Worm (Caenorhabditis elegans): ENCODE measurements around the gene prp-21.

DNA sequence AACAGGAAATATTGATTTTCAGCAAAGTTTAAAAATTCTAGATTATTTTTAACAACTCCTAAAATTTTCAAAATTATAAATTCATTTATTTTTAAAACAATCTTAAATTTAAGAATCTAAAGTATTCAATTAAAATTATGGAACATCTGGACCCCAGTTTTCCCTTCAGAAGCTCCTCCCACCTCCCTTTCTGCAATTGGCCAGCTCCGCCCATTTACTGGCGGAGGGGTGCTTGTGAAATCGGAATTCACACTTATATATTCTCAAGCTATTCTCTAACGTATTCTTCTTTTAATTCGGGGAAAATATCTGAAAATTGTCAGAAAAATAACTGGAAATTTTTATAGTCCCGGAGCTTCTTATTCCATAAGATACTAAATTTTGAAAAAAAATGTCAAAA lies 31.1 kb downstream of the prp-21 start, which contains the start of gene mab-9:
- TF ChIP-seq unc-3 (GFP tag; conservative IDR thresholded peaks at IDR 0.05) (no peak), unc-3 (tag; optimal IDR thresholded peaks at IDR 0.05) (no peak), ztf-16 (tag; optimal IDR thresholded peaks at IDR 0.05) (no peak), F13H6.1 (tag; optimal IDR thresholded peaks at IDR 0.05) (no peak), ama-1 (optimal IDR thresholded peaks at IDR 0.05) (no peak), lim-6 (tag; optimal IDR thresholded peaks at IDR 0.05) (no peak), fkh-10 (GFP tag; optimal IDR thresholded peaks at IDR 0.05) (no peak), hlh-13 (GFP tag; optimal IDR thresholded peaks at IDR 0.05) (no peak), pha-2 (tag; optimal IDR thresholded peaks at IDR 0.05) (no peak), ref-2 (tag; optimal IDR thresholded peaks at IDR 0.05) (no peak), pha-4 (tag; optimal IDR thresholded peaks at IDR 0.05) (no peak), tbx-7 (tag; optimal IDR thresholded peaks at IDR 0.05) (no peak), nfya-1 (tag; optimal IDR thresholded peaks at IDR 0.05) (peak; percentile 76), ceh-6 (GFP tag; optimal IDR thresholded peaks at IDR 0.05) (no peak), elt-4 (tag; optimal IDR thresholded peaks at IDR 0.05) (no peak)
